Worm (Caenorhabditis elegans) whole organism, early embryonic: ENCODE measurements around the gene rps-14.

Source experiments
- B0310.2 ChIP-seq: sonication (generic microtip); optimal IDR thresholded peaks from 2 replicates; lab custom pipeline; 2016; ENCODE audit warnings: mild to moderate bottlenecking, missing genetic modification characterization, missing compliant biosample characterization
- F13C5.2 ChIP-seq: sonication (generic microtip); optimal IDR thresholded peaks from 2 replicates; lab custom pipeline; 2017; ENCODE audit warnings: mild to moderate bottlenecking, missing genetic modification characterization, inconsistent platforms, missing compliant biosample characterization
- aly-1 ChIP-seq: sonication (generic microtip); optimal IDR thresholded peaks from 2 replicates; lab custom pipeline; 2016; ENCODE audit warnings: missing genetic modification characterization, missing compliant biosample characterization
- ama-1 ChIP-seq: fragments of 150-350 bp; optimal IDR thresholded peaks from 2 replicates; lab custom pipeline; 2014
- ceh-13 ChIP-seq: fragments of 200-800 bp; sonication (Bioruptor generic); optimal IDR thresholded peaks from 2 replicates; lab custom pipeline; 2018; ENCODE audit warnings: mild to moderate bottlenecking, missing genetic modification characterization, missing compliant biosample characterization
- ceh-36 ChIP-seq: sonication (generic microtip); optimal IDR thresholded peaks from 2 replicates; lab custom pipeline; 2016; ENCODE audit warnings: missing genetic modification characterization, inconsistent platforms, missing compliant biosample characterization
- ets-7 ChIP-seq: sonication (generic microtip); optimal IDR thresholded peaks from 2 replicates; lab custom pipeline; 2016; ENCODE audit warnings: missing genotype, missing genetic modification characterization, missing compliant biosample characterization
- flt-1 ChIP-seq: fragments of 200-800 bp; sonication (Bioruptor generic); IDR thresholded peaks from 2 replicates; pipeline ENCODE4 v1.3.6; 2022; ENCODE audit warnings: missing genetic modification characterization, missing compliant biosample characterization
- hmbx-1 ChIP-seq: sonication (generic microtip); optimal IDR thresholded peaks from 2 replicates; lab custom pipeline; 2016; ENCODE audit warnings: mild to moderate bottlenecking, missing genetic modification characterization, missing compliant biosample characterization
- hmg-4 ChIP-seq: fragments of 200-800 bp; sonication (Bioruptor generic); optimal IDR thresholded peaks from 2 replicates; lab custom pipeline; 2018; ENCODE audit warnings: mild to moderate bottlenecking, missing genetic modification characterization, missing compliant biosample characterization
- hnd-1 ChIP-seq: sonication (generic microtip); optimal IDR thresholded peaks from 2 replicates; lab custom pipeline; 2016; ENCODE audit warnings: missing genetic modification characterization, missing compliant biosample characterization
- pes-1 ChIP-seq: fragments of 200-800 bp; sonication (Bioruptor generic); IDR thresholded peaks from 2 replicates; pipeline ENCODE4 v1.3.6; 2022; ENCODE audit warnings: missing genetic modification reagents, missing genetic modification characterization, missing compliant biosample characterization
- scrt-1 ChIP-seq: fragments of 200-800 bp; sonication (Bioruptor generic); IDR thresholded peaks from 2 replicates; pipeline ENCODE4 v1.3.6; 2022; ENCODE audit warnings: missing genetic modification characterization, missing compliant biosample characterization
- sea-1 ChIP-seq: fragments of 200-800 bp; sonication (Bioruptor generic); conservative IDR thresholded peaks from 2 replicates; pipeline ENCODE4 v1.3.6; 2022; ENCODE audit warnings: missing genetic modification characterization, missing compliant biosample characterization
- tbx-11 ChIP-seq: fragments of 200-800 bp; sonication (Bioruptor generic); IDR thresholded peaks from 2 replicates; pipeline ENCODE4 v1.3.6; 2022; ENCODE audit warnings: missing genetic modification characterization, missing compliant biosample characterization
- tbx-37 ChIP-seq: fragments of 200-800 bp; sonication (Bioruptor generic); conservative IDR thresholded peaks from 2 replicates; pipeline ENCODE4 v1.3.6; 2022; ENCODE audit warnings: missing genetic modification reagents, missing genetic modification characterization, missing compliant biosample characterization
- tra-4 ChIP-seq: sonication (generic microtip); optimal IDR thresholded peaks from 2 replicates; lab custom pipeline; 2017; ENCODE audit warnings: missing genetic modification characterization, missing compliant biosample characterization

Gene rps-14

ce11 chrIII:7188300-7189052 is 9.1 kb upstream of the rps-14 start, which contains the start of the genes F37C12.21 and F37C12.10:
Gene F37C12.21 (plus strand): TSS chrIII:7188357.
Gene F37C12.10 (minus strand): TSS chrIII:7188384.
- TF ChIP-seq F13C5.2 (tag; lab: Kevin White, UChicago) (no peak), ets-7 (tag; lab: Kevin White, UChicago) (no peak), hmbx-1 (tag; lab: Kevin White, UChicago) (no peak), ceh-36 (no peak), B0310.2 (tag; lab: Kevin White, UChicago) (no peak), pes-1 (no peak), scrt-1 (GFP tag; lab: Robert Waterston, UW) (no peak), sea-1 (GFP tag; lab: Robert Waterston, UW) (no peak), aly-1 (no peak), ceh-13 (GFP tag; lab: Kevin White, UChicago) (no peak), tra-4 (tag; lab: Kevin White, UChicago) (no peak), hnd-1 (tag; lab: Kevin White, UChicago) (no peak), tbx-37 (GFP tag; lab: Robert Waterston, UW) (no peak), tbx-11 (GFP tag; lab: Robert Waterston, UW) (no peak), ama-1 (lab: Kevin White, UChicago) (no peak), hmg-4 (GFP tag; lab: Kevin White, UChicago) (no peak), flt-1 (no peak)

- TF ChIP-seq F13C5.2 (tag; lab: Kevin White, UChicago) (no peak), hnd-1 (tag; lab: Kevin White, UChicago) (no peak), tra-4 (tag; lab: Kevin White, UChicago) (no peak), ama-1 (lab: Kevin White, UChicago) (no peak), aly-1 (no peak), pes-1 (no peak), hmbx-1 (tag; lab: Kevin White, UChicago) (no peak), tbx-11 (GFP tag; lab: Robert Waterston, UW) (no peak), B0310.2 (tag; lab: Kevin White, UChicago) (no peak), ceh-13 (GFP tag; lab: Kevin White, UChicago) (no peak), hmg-4 (GFP tag; lab: Kevin White, UChicago) (no peak), ceh-36 (no peak), scrt-1 (GFP tag; lab: Robert Waterston, UW) (no peak), flt-1 (no peak)
Observed at ce11 chrIII:7185473-7185872, 6.1 kb upstream of the rps-14 start, which contains the start of gene F37C12.14. Gene F37C12.14 (minus strand): TSS chrIII:7185573.

ce11 chrIII:7184022-7184421 is 4.6 kb upstream of the rps-14 start, which contains the start of gene yju-2:
Gene yju-2 (plus strand): TSS chrIII:7184336.
- TF ChIP-seq sea-1 (GFP tag; lab: Robert Waterston, UW): no peak
- TF ChIP-seq hmbx-1 (tag; lab: Kevin White, UChicago): no peak
- TF ChIP-seq aly-1: no peak
- no peak for TF ChIP-seq ceh-36

- TF ChIP-seq F13C5.2 (tag; lab: Kevin White, UChicago) (peak; percentile 38), sea-1 (GFP tag; lab: Robert Waterston, UW) (no peak), hmg-4 (GFP tag; lab: Kevin White, UChicago) (no peak), ceh-36 (no peak), hmbx-1 (tag; lab: Kevin White, UChicago) (no peak)
Observed at ce11 chrIII:7181822-7182221, 2.4 kb upstream of the rps-14 start, which contains the start of gene epg-4. Gene epg-4 (plus strand): TSS chrIII:7182167.

ce11 chrIII:7180613-7181012 is 1.2 kb upstream of the rps-14 start, which contains the start of gene ndab-2:
Gene ndab-2 (plus strand): TSS chrIII:7180752.
- TF ChIP-seq tra-4 (tag; lab: Kevin White, UChicago): no peak

ce11 chrIII:7178497-7178896 is 891 bp downstream of the rps-14 start:
- TF ChIP-seq tbx-11 (GFP tag; lab: Robert Waterston, UW) (no peak), ama-1 (lab: Kevin White, UChicago) (no peak), ceh-13 (GFP tag; lab: Kevin White, UChicago) (no peak), flt-1 (no peak)

- TF ChIP-seq ets-7 (tag; lab: Kevin White, UChicago): no peak
- no peak for TF ChIP-seq ceh-36
Observed at ce11 chrIII:7170090-7170489, 9.3 kb downstream of the rps-14 start.

ce11 chrIII:7167568-7167937 is 11.8 kb downstream of the rps-14 start, which contains the start of gene acs-4:
Gene acs-4 (plus strand): TSS chrIII:7167838.
- no peak for TF ChIP-seq tra-4 (tag; lab: Kevin White, UChicago)
- no peak for TF ChIP-seq tbx-37 (GFP tag; lab: Robert Waterston, UW)
- no peak for TF ChIP-seq pes-1
- TF ChIP-seq flt-1: no peak
- TF ChIP-seq hmbx-1 (tag; lab: Kevin White, UChicago): no peak
- no peak for TF ChIP-seq scrt-1 (GFP tag; lab: Robert Waterston, UW)
- no peak for TF ChIP-seq sea-1 (GFP tag; lab: Robert Waterston, UW)
- no peak for TF ChIP-seq hnd-1 (tag; lab: Kevin White, UChicago)
- TF ChIP-seq ets-7 (tag; lab: Kevin White, UChicago): no peak
- no peak for TF ChIP-seq hmg-4 (GFP tag; lab: Kevin White, UChicago)
- no peak for TF ChIP-seq F13C5.2 (tag; lab: Kevin White, UChicago)
- no peak for TF ChIP-seq ama-1 (lab: Kevin White, UChicago)
- no peak for TF ChIP-seq B0310.2 (tag; lab: Kevin White, UChicago)
